Fruit fly (Drosophila melanogaster): ENCODE measurements around the gene CG11634.

DNA sequence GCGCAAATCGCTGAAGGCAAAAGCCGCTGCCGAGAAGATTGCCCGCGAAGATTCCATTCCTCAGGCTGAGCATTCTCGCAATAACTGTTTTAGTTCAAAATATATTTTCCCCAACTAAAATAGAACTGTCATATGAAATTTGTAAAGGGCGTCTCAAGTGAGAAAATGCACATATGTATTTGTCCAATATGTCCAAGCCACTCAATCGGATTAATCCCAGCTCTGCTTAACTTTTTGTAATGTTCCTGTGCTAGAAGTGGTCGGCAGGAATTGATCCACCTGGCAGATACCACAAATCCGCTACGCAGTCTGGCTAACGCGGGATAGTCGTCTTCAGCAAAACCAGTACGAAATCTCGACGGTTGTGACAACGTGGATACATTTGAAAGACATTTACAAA is 17.9 kb upstream of the CG11634 start, which contains the start of gene CG11629:
- TF ChIP-seq CTCF (optimal IDR thresholded peaks at IDR 0.05) (no peak), CG8478 (optimal IDR thresholded peaks at IDR 0.05) (no peak)
